Fruit fly (Drosophila melanogaster): Measurements from ENCODE around the gene CG7600.

The CG7600 gene

DNA sequence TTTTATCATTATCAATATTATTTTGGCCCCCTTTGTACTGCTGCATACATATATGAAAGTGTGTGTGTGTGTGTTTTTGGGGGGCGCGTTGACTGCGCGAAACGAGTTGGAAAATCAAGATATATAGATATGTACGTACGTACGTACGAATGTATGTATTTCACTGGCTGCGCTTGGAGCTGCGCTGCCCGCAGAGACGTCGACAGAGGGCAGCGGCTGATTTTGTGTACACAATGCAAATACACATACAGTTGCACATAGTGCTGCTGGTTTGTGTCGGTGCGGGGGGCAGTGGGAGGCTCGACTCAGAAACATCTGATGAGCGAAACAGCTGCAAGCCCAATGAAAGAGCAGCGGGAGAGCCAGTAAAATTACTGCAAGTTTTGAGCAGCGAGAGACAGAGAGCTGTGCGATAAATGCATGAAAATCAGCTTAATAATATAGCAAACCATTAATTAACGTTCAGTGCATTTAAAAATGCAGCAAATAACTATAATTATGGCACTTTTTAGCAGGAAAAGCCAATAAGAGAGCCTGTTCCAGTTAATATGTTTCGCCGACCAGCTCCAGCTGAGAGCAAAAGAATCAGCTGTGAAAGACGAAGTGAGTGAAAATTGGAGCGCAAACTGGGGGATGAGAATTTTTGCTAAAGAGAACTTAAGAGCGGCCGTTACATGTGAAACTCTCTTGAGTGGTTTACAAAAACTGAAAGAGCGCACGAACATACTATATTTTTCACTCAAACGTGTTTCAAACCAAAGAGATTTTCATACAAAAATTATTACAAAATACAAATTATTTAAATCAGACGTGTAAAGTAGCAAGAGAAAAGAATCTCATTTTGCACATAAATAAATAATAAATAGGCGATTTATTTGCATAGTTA lies 37.0 kb downstream of the CG7600 start:
- TF ChIP-seq Ets97D (GFP tag; optimal IDR thresholded peaks at IDR 0.05) (no peak), NFAT (GFP tag; IDR thresholded peaks at IDR 0.05) (no peak), otp (GFP tag; IDR thresholded peaks at IDR 0.05) (no peak), CG13296 (GFP tag; optimal IDR thresholded peaks at IDR 0.05) (no peak), D19B (GFP tag; optimal IDR thresholded peaks at IDR 0.05) (no peak), Hsf (GFP tag; optimal IDR thresholded peaks at IDR 0.05) (no peak), Doc3 (GFP tag; IDR thresholded peaks at IDR 0.05; ENCODE audit: partially characterized antibody) (no peak), CG12299 (tag; optimal IDR thresholded peaks at IDR 0.05) (no peak), chm (GFP tag; IDR thresholded peaks at IDR 0.05) (peak; percentile 77), dpn (GFP tag; optimal IDR thresholded peaks at IDR 0.05) (no peak), CG10543 (GFP tag; optimal IDR thresholded peaks at IDR 0.05) (no peak), CG11723 (GFP tag; optimal IDR thresholded peaks at IDR 0.05) (no peak), Gsc (GFP tag; IDR thresholded peaks at IDR 0.05) (no peak), Sry-β (GFP tag; optimal IDR thresholded peaks at IDR 0.05) (no peak), CG2120 (GFP tag; optimal IDR thresholded peaks at IDR 0.05) (no peak), wek (GFP tag; optimal IDR thresholded peaks at IDR 0.05) (peak; percentile 61), az2 (GFP tag; optimal IDR thresholded peaks at IDR 0.05) (no peak), CG4360 (GFP tag; IDR thresholded peaks at IDR 0.05) (peak; percentile 43; the same call in 1 of the 2 replicates), NC2β (GFP tag; optimal IDR thresholded peaks at IDR 0.05) (peak; percentile 13), z (GFP tag; IDR thresholded peaks at IDR 0.05) (peak; percentile 96), sens-2 (GFP tag; IDR thresholded peaks at IDR 0.05) (no peak), psq (GFP tag; optimal IDR thresholded peaks at IDR 0.05) (no peak), odd (GFP tag; optimal IDR thresholded peaks at IDR 0.05) (peak; percentile 33), YL-1 (GFP tag; optimal IDR thresholded peaks at IDR 0.05) (no peak), nau (GFP tag; optimal IDR thresholded peaks at IDR 0.05) (peak; percentile 80), pum (GFP tag; optimal IDR thresholded peaks at IDR 0.05) (no peak), insv (GFP tag; optimal IDR thresholded peaks at IDR 0.05) (peak in 1 of 2 experiments; percentile 45), CG2202 (tag; optimal IDR thresholded peaks at IDR 0.05) (peak; percentile 28), Blimp-1 (GFP tag; optimal IDR thresholded peaks at IDR 0.05) (no peak), nerfin-2 (GFP tag; IDR thresholded peaks at IDR 0.05; ENCODE audit: partially characterized antibody) (no peak), unc-4 (GFP tag; IDR thresholded peaks at IDR 0.05; ENCODE audit: partially characterized antibody) (no peak), h (optimal IDR thresholded peaks at IDR 0.05) (no peak), CG9876 (GFP tag; optimal IDR thresholded peaks at IDR 0.05) (no peak), Lim3 (GFP tag; IDR thresholded peaks at IDR 0.05) (no peak), br (optimal IDR thresholded peaks at IDR 0.05) (no peak), oc (tag; optimal IDR thresholded peaks at IDR 0.05) (no peak), CG10462 (GFP tag; optimal IDR thresholded peaks at IDR 0.05) (no peak), CG13424 (tag; optimal IDR thresholded peaks at IDR 0.05) (no peak), phol (tag; optimal IDR thresholded peaks at IDR 0.05) (no peak), shn (GFP tag; optimal IDR thresholded peaks at IDR 0.05) (no peak), CG16779 (GFP tag; IDR thresholded peaks at IDR 0.05) (no peak), Camta (GFP tag; optimal IDR thresholded peaks at IDR 0.05) (no peak), CG43689 (GFP tag; IDR thresholded peaks at IDR 0.05) (no peak), CG15479 (GFP tag; optimal IDR thresholded peaks at IDR 0.05) (no peak), CG11247 (GFP tag; IDR thresholded peaks at IDR 0.05) (no peak), CG12391 (tag; optimal IDR thresholded peaks at IDR 0.05) (no peak), eyg (GFP tag; optimal IDR thresholded peaks at IDR 0.05) (no peak), hb (GFP tag; IDR thresholded peaks at IDR 0.05; ENCODE audit: partially characterized antibody) (no peak), CG14441 (GFP tag; IDR thresholded peaks at IDR 0.05) (no peak), dati (GFP tag; IDR thresholded peaks at IDR 0.05) (no peak)
